Fruit fly (Drosophila melanogaster): ENCODE data around the gene Herp.

The Herp gene

dm6 chr2L:7827045-7828004 is 27.5 kb upstream of the Herp start, which contains the start of the genes Rack1 and mts (continued):
- TF ChIP-seq Ssrp (tag; optimal IDR thresholded peaks at IDR 0.05): peak; percentile 31
- peak; percentile 49 for TF ChIP-seq CG3995 (GFP tag; optimal IDR thresholded peaks at IDR 0.05)
- peak; percentile 44 to 68 for TF ChIP-seq bsh (GFP tag; optimal IDR thresholded peaks at IDR 0.05)
- TF ChIP-seq zfh2 (GFP tag; optimal IDR thresholded peaks at IDR 0.05): peak; percentile 65
- peak; percentile 69; the same call in 1 of the 2 replicates for TF ChIP-seq CG17612 (GFP tag; IDR thresholded peaks at IDR 0.05)
- no peak for TF ChIP-seq CG14860 (GFP tag; IDR thresholded peaks at IDR 0.05; ENCODE audit: partially characterized antibody)
- TF ChIP-seq CG3281 (GFP tag; optimal IDR thresholded peaks at IDR 0.05): peak; percentile 90
- TF ChIP-seq Dll (GFP tag; IDR thresholded peaks at IDR 0.05; ENCODE audit: partially characterized antibody): peak; percentile 58; the same call in 2 of the 4 replicates
- TF ChIP-seq sisA (GFP tag; IDR thresholded peaks at IDR 0.05): peak; percentile 48; the same call in 1 of the 2 replicates
- TF ChIP-seq Bdp1 (GFP tag; optimal IDR thresholded peaks at IDR 0.05): peak; percentile 68
- peak; percentile 74 for TF ChIP-seq sug (tag; optimal IDR thresholded peaks at IDR 0.05)
- TF ChIP-seq CG2116 (GFP tag; optimal IDR thresholded peaks at IDR 0.05): peak; percentile 51
- TF ChIP-seq Trl (optimal IDR thresholded peaks at IDR 0.05): no peak
- peak; percentile 80 for TF ChIP-seq Trl (GFP tag; optimal IDR thresholded peaks at IDR 0.05)
- TF ChIP-seq CG12391 (tag; optimal IDR thresholded peaks at IDR 0.05): peak; percentile 84
- TF ChIP-seq repo (GFP tag; optimal IDR thresholded peaks at IDR 0.05): peak; percentile 68
- peak; percentile 94 for TF ChIP-seq CG6765 (GFP tag; optimal IDR thresholded peaks at IDR 0.05)
- TF ChIP-seq CG2202 (tag; optimal IDR thresholded peaks at IDR 0.05): peak; percentile 74
- peak; percentile 49 for TF ChIP-seq CG8281 (tag; optimal IDR thresholded peaks at IDR 0.05)
- peak; percentile 85 for TF ChIP-seq wek (GFP tag; optimal IDR thresholded peaks at IDR 0.05)
- peak; percentile 99 for TF ChIP-seq MESR4 (GFP tag; optimal IDR thresholded peaks at IDR 0.05)
- TF ChIP-seq Dref (GFP tag; IDR thresholded peaks at IDR 0.05): peak; percentile 70
- peak; percentile 68 for TF ChIP-seq CG8944 (GFP tag; optimal IDR thresholded peaks at IDR 0.05)
- TF ChIP-seq knrl (GFP tag; IDR thresholded peaks at IDR 0.05; ENCODE audit: partially characterized antibody): peak; percentile 51
- peak; percentile 92 for TF ChIP-seq CG1233 (GFP tag; optimal IDR thresholded peaks at IDR 0.05)
- peak; percentile 64 for TF ChIP-seq ara (GFP tag; IDR thresholded peaks at IDR 0.05)
- peak; percentile 67 for TF ChIP-seq CG15601 (tag; optimal IDR thresholded peaks at IDR 0.05)
- peak; percentile 71 for TF ChIP-seq CG30431 (GFP tag; optimal IDR thresholded peaks at IDR 0.05)
- TF ChIP-seq CG6254 (GFP tag; optimal IDR thresholded peaks at IDR 0.05): peak; percentile 85
- TF ChIP-seq bbx (GFP tag; IDR thresholded peaks at IDR 0.05; ENCODE audit: partially characterized antibody): peak; percentile 70
- peak; percentile 85 for TF ChIP-seq ATbp (GFP tag; optimal IDR thresholded peaks at IDR 0.05)
- TF ChIP-seq Sin3A (optimal IDR thresholded peaks at IDR 0.05): peak; percentile 24
- peak; percentile 71 for TF ChIP-seq chn (GFP tag; optimal IDR thresholded peaks at IDR 0.05)
- no peak for TF ChIP-seq hth (optimal IDR thresholded peaks at IDR 0.05)
- TF ChIP-seq CG42726 (GFP tag; IDR thresholded peaks at IDR 0.05; ENCODE audit: partially characterized antibody): peak; percentile 75
- TF ChIP-seq E2f2 (GFP tag; IDR thresholded peaks at IDR 0.05): peak; percentile 50; the same call in 1 of the 2 replicates
- TF ChIP-seq BtbVII (GFP tag; optimal IDR thresholded peaks at IDR 0.05): peak; percentile 91
- TF ChIP-seq fd3F (GFP tag; optimal IDR thresholded peaks at IDR 0.05): peak; percentile 76
- TF ChIP-seq Doc2 (GFP tag; IDR thresholded peaks at IDR 0.05): no peak
- TF ChIP-seq sqz (GFP tag; optimal IDR thresholded peaks at IDR 0.05): peak; percentile 90
- TF ChIP-seq pnt (GFP tag; optimal IDR thresholded peaks at IDR 0.05): no peak
- TF ChIP-seq kah (GFP tag; optimal IDR thresholded peaks at IDR 0.05): peak; percentile 83
- peak; percentile 34 for TF ChIP-seq fd96Cb (tag; optimal IDR thresholded peaks at IDR 0.05)
- peak; percentile 48 for TF ChIP-seq CG3838 (GFP tag; optimal IDR thresholded peaks at IDR 0.05)
- peak; percentile 91 for TF ChIP-seq vvl (GFP tag; IDR thresholded peaks at IDR 0.05)
- TF ChIP-seq CG2120 (GFP tag; optimal IDR thresholded peaks at IDR 0.05): peak; percentile 69
- peak; percentile 67 for TF ChIP-seq tgo (GFP tag; IDR thresholded peaks at IDR 0.05)
- TF ChIP-seq Elba2 (GFP tag; optimal IDR thresholded peaks at IDR 0.05): no peak
- TF ChIP-seq Lpt (GFP tag; optimal IDR thresholded peaks at IDR 0.05): no peak
